Worm (Caenorhabditis elegans): ENCODE results near the gene Y70G10A.3.

Y70G10A.3 gene

ce11 chrIII:10238448-10239154 lies at the start of gene Y70G10A.3:
Y70G10A.3 (plus strand) TSS chrIII:10239104.
- TF ChIP-seq aly-2 (tag; optimal IDR thresholded peaks at IDR 0.05) (no peak), C16A3.4 (tag; optimal IDR thresholded peaks at IDR 0.05) (no peak), lin-14 (GFP tag; optimal IDR thresholded peaks at IDR 0.05) (peak; percentile 16), nhr-85 (tag) (peak; percentile 71), mep-1 (tag; optimal IDR thresholded peaks at IDR 0.05) (no peak), snu-23 (GFP tag; optimal IDR thresholded peaks at IDR 0.05) (peak; percentile 26), mdl-1 (tag; optimal IDR thresholded peaks at IDR 0.05) (no peak), fkh-8 (tag; optimal IDR thresholded peaks at IDR 0.05) (no peak), nhr-71 (tag; optimal IDR thresholded peaks at IDR 0.05) (peak; percentile 10), lsy-2 (tag; optimal IDR thresholded peaks at IDR 0.05) (no peak), elt-2 (tag; optimal IDR thresholded peaks at IDR 0.05) (no peak), lin-35 (GFP tag; optimal IDR thresholded peaks at IDR 0.05) (peak in 1 of 2 experiments; percentile 5), blmp-1 (tag; optimal IDR thresholded peaks at IDR 0.05) (peak; percentile 92), nhr-20 (tag; optimal IDR thresholded peaks at IDR 0.05) (peak; percentile 9), elt-3 (tag; optimal IDR thresholded peaks at IDR 0.05) (peak in 1 of 6 experiments; percentile 78)

DNA sequence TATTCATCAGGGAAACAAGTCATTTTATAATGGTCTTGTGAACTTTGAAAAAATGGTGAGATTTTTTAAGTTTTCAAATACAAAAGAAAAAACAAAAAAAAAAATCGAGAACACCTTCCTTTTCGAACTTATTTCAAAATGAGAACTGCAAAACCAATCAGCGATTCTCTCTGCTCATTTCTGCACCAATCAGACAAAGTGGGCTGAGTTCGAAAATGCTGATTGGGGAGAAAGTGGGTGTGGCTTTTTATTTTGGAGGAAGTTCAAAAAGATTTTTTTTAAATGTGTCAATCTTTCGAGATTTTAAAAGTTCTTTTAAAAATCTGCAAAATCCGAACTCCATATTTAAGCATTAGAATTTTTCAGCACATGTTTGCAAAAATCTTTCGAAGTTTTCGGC lies 44.3 kb upstream of the Y70G10A.3 start:
- no peak for TF ChIP-seq tlp-1 (tag; optimal IDR thresholded peaks at IDR 0.05)
- TF ChIP-seq efl-1 (optimal IDR thresholded peaks at IDR 0.05) = no peak
- peak in 1 of 2 experiments; percentile 88 for TF ChIP-seq efl-1 (GFP tag; optimal IDR thresholded peaks at IDR 0.05 in 1 of 2)

- no peak for TF ChIP-seq efl-1 (optimal IDR thresholded peaks at IDR 0.05)
- peak in 1 of 2 experiments; percentile 64 for TF ChIP-seq efl-1 (GFP tag; optimal IDR thresholded peaks at IDR 0.05 in 1 of 2)
- TF ChIP-seq pag-3 (tag; optimal IDR thresholded peaks at IDR 0.05; ENCODE audit: borderline replicate concordance, insufficient read depth) = no peak
Measured at ce11 chrIII:10195911-10196310, 43.0 kb upstream of the Y70G10A.3 start.

DNA sequence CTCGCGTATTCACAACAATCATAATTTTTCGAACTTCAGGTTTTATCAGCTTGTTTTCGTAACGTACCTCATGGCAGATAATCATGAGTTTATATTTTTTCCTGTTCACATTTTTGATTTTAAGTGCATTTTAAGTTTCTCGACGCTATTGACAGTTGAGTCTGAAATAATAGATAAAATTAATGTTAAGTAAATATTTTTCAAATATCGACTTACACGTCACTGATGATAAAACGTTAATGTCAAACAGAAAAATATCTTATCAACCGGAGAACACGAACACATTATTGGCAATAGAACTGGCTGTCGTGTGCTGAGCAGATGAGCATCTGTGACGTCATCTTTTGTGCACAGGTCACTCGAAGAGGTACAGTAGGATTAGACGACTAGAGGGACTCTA lies 42.1 kb upstream of the Y70G10A.3 start:
- no peak for TF ChIP-seq zag-1 (tag; optimal IDR thresholded peaks at IDR 0.05)
- TF ChIP-seq sptf-1 (tag; optimal IDR thresholded peaks at IDR 0.05) = no peak
- TF ChIP-seq lin-14 (GFP tag; optimal IDR thresholded peaks at IDR 0.05) = no peak
- TF ChIP-seq F16B12.6 (tag; optimal IDR thresholded peaks at IDR 0.05) = no peak
- TF ChIP-seq aly-2 (tag; optimal IDR thresholded peaks at IDR 0.05) = no peak
- TF ChIP-seq sox-4 (tag; optimal IDR thresholded peaks at IDR 0.05) = no peak
- TF ChIP-seq C04F5.9 (tag; optimal IDR thresholded peaks at IDR 0.05) = no peak
- TF ChIP-seq nhr-28 (tag; optimal IDR thresholded peaks at IDR 0.05) = no peak
- TF ChIP-seq skn-1 (tag; optimal IDR thresholded peaks at IDR 0.05) = no peak
- TF ChIP-seq grh-1 (GFP tag; IDR thresholded peaks at IDR 0.05) = no peak
- no peak for TF ChIP-seq egl-13 (tag; optimal IDR thresholded peaks at IDR 0.05)
- TF ChIP-seq aha-1 (tag; optimal IDR thresholded peaks at IDR 0.05) = no peak

- TF ChIP-seq elt-3 (tag; optimal IDR thresholded peaks at IDR 0.05) = no peak
Measured at ce11 chrIII:10197416-10197815, 41.5 kb upstream of the Y70G10A.3 start, which contains the start of gene dod-6. dod-6 (plus strand) TSS chrIII:10197716.

DNA sequence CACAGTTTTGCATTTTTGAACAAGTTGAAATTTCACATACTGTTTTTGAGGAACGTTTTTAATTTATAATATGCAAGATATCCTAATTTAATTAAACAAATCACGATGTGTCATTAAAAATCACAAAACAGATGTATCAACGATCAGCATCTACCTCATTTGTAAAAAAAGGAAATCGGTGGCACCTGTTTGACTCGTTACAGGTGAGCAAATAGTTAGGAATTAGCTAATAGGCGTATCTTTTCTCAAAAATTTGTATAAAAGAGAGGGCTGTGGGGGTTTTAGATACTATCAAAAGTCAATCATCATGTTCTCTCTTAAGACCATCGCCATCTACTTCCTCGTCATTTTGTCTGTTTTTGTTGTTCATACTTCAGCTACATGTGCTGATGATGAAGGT lies 39.9 kb upstream of the Y70G10A.3 start, which contains the start of gene T20G5.8:
TSS of gene T20G5.8 (plus strand) at position 301 of the 400 bp plus-strand sequence.
- TF ChIP-seq nhr-28 (tag; optimal IDR thresholded peaks at IDR 0.05) (no peak), swsn-7 (tag; optimal IDR thresholded peaks at IDR 0.05) (no peak), snpc-4 (tag; optimal IDR thresholded peaks at IDR 0.05) (no peak), pqm-1 (tag; optimal IDR thresholded peaks at IDR 0.05) (no peak), snu-23 (GFP tag; optimal IDR thresholded peaks at IDR 0.05) (no peak), hpl-2 (GFP tag; optimal IDR thresholded peaks at IDR 0.05) (no peak), tbx-2 (tag; optimal IDR thresholded peaks at IDR 0.05) (no peak)
